Worm (Caenorhabditis elegans) whole organism, L4 larva: ENCODE data around the gene Y113G7B.27.

Experiments used
- F26F4.8 ChIP-seq: fragments of 200-800 bp; sonication (Bioruptor generic); conservative IDR thresholded peaks from 2 replicates; pipeline ENCODE4 v1.3.6; 2022; ENCODE audit warnings: missing genetic modification characterization, missing compliant biosample characterization
- F37D6.2 ChIP-seq: sonication (generic microtip); optimal IDR thresholded peaks from 2 replicates; lab custom pipeline; 2016; ENCODE audit warnings: mild to moderate bottlenecking, missing genetic modification characterization, missing compliant biosample characterization
- F44E2.7 ChIP-seq: fragments of 200-800 bp; sonication (Bioruptor generic); IDR thresholded peaks from 2 replicates; pipeline ENCODE4 v2.1.2; 2022; ENCODE audit warnings: missing genetic modification characterization, missing compliant biosample characterization
- F49E8.2 ChIP-seq: sonication (generic microtip); optimal IDR thresholded peaks from 2 replicates; lab custom pipeline; 2016; ENCODE audit warnings: missing compliant biosample characterization, mild to moderate bottlenecking, missing genetic modification characterization, borderline replicate concordance
- T26A8.4 ChIP-seq: fragments of 200-800 bp; sonication (Bioruptor generic); IDR thresholded peaks from 2 replicates; pipeline ENCODE4 v1.3.6; 2022; ENCODE audit warnings: missing genetic modification characterization, missing compliant biosample characterization
- Y5F2A.4 ChIP-seq: fragments of 200-800 bp; sonication (Bioruptor generic); optimal IDR thresholded peaks from 2 replicates; lab custom pipeline; 2018; ENCODE audit warnings: mild to moderate bottlenecking, missing genetic modification characterization, missing compliant biosample characterization
- Y75B8A.6 ChIP-seq: fragments of 200-800 bp; sonication (Bioruptor generic); IDR thresholded peaks from 2 replicates; pipeline ENCODE4 v1.3.6; 2022; ENCODE audit warnings: missing genetic modification reagents, missing genetic modification characterization, missing compliant biosample characterization
- ZK546.5 ChIP-seq, 2 experiments: sonication (generic microtip); optimal IDR thresholded peaks; 2 replicates each; lab custom pipeline; 2017; ENCODE audit warnings: missing biosample characterization in 2 of 2, missing genetic modification characterization in 2 of 2
- aha-1 ChIP-seq: fragments of 150-350 bp; peaks from one replicate; lab custom pipeline; 2014; ENCODE audit warnings: missing biosample characterization, missing genetic modification characterization
- arid-1 ChIP-seq: fragments of 200-800 bp; sonication (Bioruptor generic); conservative IDR thresholded peaks from 2 replicates; pipeline ENCODE4 v1.3.6; 2022; ENCODE audit warnings: missing genetic modification reagents, missing genetic modification characterization, missing compliant biosample characterization
- attf-4 ChIP-seq: sonication (generic microtip); optimal IDR thresholded peaks from 3 replicates; lab custom pipeline; 2017; ENCODE audit warnings: missing biosample characterization, missing genetic modification characterization
- ceh-20 ChIP-seq: fragments of 200-800 bp; sonication (Bioruptor generic); IDR thresholded peaks from 2 replicates; pipeline ENCODE4 v1.3.6; 2022; ENCODE audit warnings: missing genetic modification reagents, missing genetic modification characterization, missing compliant biosample characterization
- ceh-44 ChIP-seq: fragments of 200-800 bp; sonication (Bioruptor generic); IDR thresholded peaks from 2 replicates; pipeline ENCODE4 v1.3.6; 2022; ENCODE audit warnings: missing genetic modification reagents, missing genetic modification characterization, missing compliant biosample characterization
- ctbp-1 ChIP-seq: fragments of 200-800 bp; sonication (Bioruptor generic); IDR thresholded peaks from 2 replicates; pipeline ENCODE4 v1.3.6; 2022; ENCODE audit warnings: missing genetic modification reagents, missing genetic modification characterization, missing compliant biosample characterization
- daf-8 ChIP-seq: fragments of 200-800 bp; sonication (Bioruptor generic); IDR thresholded peaks from 2 replicates; pipeline ENCODE4 v1.3.6; 2022; ENCODE audit warnings: missing genetic modification characterization, missing compliant biosample characterization
- dmd-8 ChIP-seq: fragments of 200-800 bp; sonication (Bioruptor generic); IDR thresholded peaks from 2 replicates; pipeline ENCODE4 v1.3.6; 2022; ENCODE audit warnings: missing genetic modification characterization, missing compliant biosample characterization
- dmd-9 ChIP-seq: fragments of 200-800 bp; sonication (Bioruptor generic); IDR thresholded peaks from 2 replicates; pipeline ENCODE4 v1.3.6; 2022; ENCODE audit warnings: missing genetic modification reagents, missing genetic modification characterization, missing compliant biosample characterization
- dpl-1 ChIP-seq: fragments of 150-350 bp; optimal IDR thresholded peaks from 2 replicates; lab custom pipeline; 2014; ENCODE audit warnings: missing biosample characterization, missing genetic modification reagents, missing genetic modification characterization
- duxl-1 ChIP-seq: sonication (generic microtip); optimal IDR thresholded peaks from 2 replicates; lab custom pipeline; 2016; ENCODE audit warnings: mild to moderate bottlenecking, missing genetic modification characterization, moderate library complexity, missing compliant biosample characterization; ENCODE audit not compliant: poor library complexity
- egl-27 ChIP-seq: sonication (generic microtip); optimal IDR thresholded peaks from 3 replicates; lab custom pipeline; 2017; ENCODE audit warnings: missing biosample characterization, missing genetic modification reagents, missing genetic modification characterization
- fkh-10 ChIP-seq: fragments of 150-350 bp; optimal IDR thresholded peaks from 2 replicates; lab custom pipeline; 2014; ENCODE audit warnings: missing biosample characterization, missing genetic modification reagents, missing genetic modification characterization
- gei-8 ChIP-seq: fragments of 200-800 bp; sonication (Bioruptor generic); optimal IDR thresholded peaks from 2 replicates; lab custom pipeline; 2018; ENCODE audit warnings: mild to moderate bottlenecking, missing genetic modification characterization, missing compliant biosample characterization
- hlh-11 ChIP-seq: fragments of 200-800 bp; sonication (Bioruptor generic); optimal IDR thresholded peaks from 2 replicates; lab custom pipeline; 2018; ENCODE audit warnings: mild to moderate bottlenecking, missing genetic modification characterization, missing compliant biosample characterization
- hlh-30 ChIP-seq: sonication (generic microtip); optimal IDR thresholded peaks from 2 replicates; lab custom pipeline; 2017; ENCODE audit warnings: antibody characterized with exemption, mild to moderate bottlenecking, missing genetic modification characterization, missing compliant biosample characterization; ENCODE audit not compliant: insufficient read depth
- hmg-1.1 ChIP-seq: fragments of 200-800 bp; sonication (Bioruptor generic); IDR thresholded peaks from 2 replicates; pipeline ENCODE4 v1.3.6; 2022; ENCODE audit warnings: missing genetic modification reagents, missing genetic modification characterization, missing compliant biosample characterization
- lin-38 ChIP-seq: fragments of 200-800 bp; sonication (Bioruptor generic); IDR thresholded peaks from 2 replicates; pipeline ENCODE4 v1.3.6; 2022; ENCODE audit warnings: missing genetic modification reagents, missing genetic modification characterization, missing compliant biosample characterization
- mdt-29 ChIP-seq: fragments of 200-800 bp; sonication (Bioruptor generic); IDR thresholded peaks from 2 replicates; pipeline ENCODE4 v1.3.6; 2022; ENCODE audit warnings: missing genetic modification reagents, missing genetic modification characterization, missing compliant biosample characterization
- mep-1 ChIP-seq: fragments of 150-350 bp; sonication (generic microtip); optimal IDR thresholded peaks from 3 replicates; lab custom pipeline; 2014; ENCODE audit warnings: missing biosample characterization, missing genetic modification characterization
- nhr-11 ChIP-seq: fragments of 150-350 bp; optimal IDR thresholded peaks from 2 replicates; lab custom pipeline; 2014; ENCODE audit warnings: missing biosample characterization, missing genetic modification characterization
- nhr-111 ChIP-seq: fragments of 200-800 bp; sonication (Bioruptor generic); optimal IDR thresholded peaks from 2 replicates; lab custom pipeline; 2018; ENCODE audit warnings: mild to moderate bottlenecking, missing genetic modification characterization, missing compliant biosample characterization
- nhr-25 ChIP-seq: sonication (generic microtip); optimal IDR thresholded peaks from 2 replicates; lab custom pipeline; 2017; ENCODE audit warnings: missing genetic modification characterization, mild to moderate bottlenecking, missing compliant biosample characterization, antibody characterized with exemption, moderate library complexity, borderline replicate concordance; ENCODE audit not compliant: insufficient read depth
- nhr-28 ChIP-seq: fragments of 150-350 bp; optimal IDR thresholded peaks from 2 replicates; lab custom pipeline; 2014; ENCODE audit warnings: missing biosample characterization, missing genetic modification characterization
- nhr-48 ChIP-seq: sonication (generic microtip); optimal IDR thresholded peaks from 2 replicates; lab custom pipeline; 2016; ENCODE audit warnings: mild to moderate bottlenecking, missing genetic modification characterization, missing compliant biosample characterization
- nhr-6 ChIP-seq: fragments of 150-350 bp; optimal IDR thresholded peaks from 2 replicates; lab custom pipeline; 2014; ENCODE audit warnings: missing biosample characterization, missing genetic modification characterization
- pha-4 ChIP-seq, 2 experiments: fragments of 150-350 bp in 1 of 2; fragments of 200-800 bp in 1 of 2; sonication (Bioruptor generic) in 1 of 2; IDR thresholded peaks in 1 of 2; optimal IDR thresholded peaks in 1 of 2; 2 replicates each; pipeline versions ENCODE4 v1.3.6 to Lab custom; 2014 to 2022; ENCODE audit warnings: missing genetic modification characterization in 2 of 2, missing genetic modification reagents in 2 of 2, missing biosample characterization in 1 of 2, missing compliant biosample characterization in 1 of 2
- sdz-12 ChIP-seq: fragments of 200-800 bp; sonication (Bioruptor generic); optimal IDR thresholded peaks from 2 replicates; lab custom pipeline; 2018; ENCODE audit warnings: mild to moderate bottlenecking, missing genetic modification characterization, missing compliant biosample characterization
- set-16 ChIP-seq: fragments of 200-800 bp; sonication (Bioruptor generic); IDR thresholded peaks from 2 replicates; pipeline ENCODE4 v1.3.6; 2022; ENCODE audit warnings: missing genetic modification reagents, missing genetic modification characterization, missing compliant biosample characterization
- spr-3 ChIP-seq: fragments of 200-800 bp; sonication (Bioruptor generic); optimal IDR thresholded peaks from 2 replicates; lab custom pipeline; 2018; ENCODE audit warnings: mild to moderate bottlenecking, missing genetic modification characterization, missing compliant biosample characterization
- tag-97 ChIP-seq: fragments of 200-800 bp; sonication (Bioruptor generic); IDR thresholded peaks from 2 replicates; pipeline ENCODE4 v1.3.6; 2022; ENCODE audit warnings: missing genetic modification characterization, missing compliant biosample characterization
- tra-1 ChIP-seq: fragments of 200-800 bp; sonication (Bioruptor generic); IDR thresholded peaks from 2 replicates; pipeline ENCODE4 v1.3.6; 2022; ENCODE audit warnings: missing genetic modification reagents, missing genetic modification characterization, missing compliant biosample characterization
- unc-130 ChIP-seq: sonication (generic microtip); optimal IDR thresholded peaks from 2 replicates; lab custom pipeline; 2016; ENCODE audit warnings: missing genetic modification reagents, missing genetic modification characterization, missing compliant biosample characterization
- vab-7 ChIP-seq: fragments of 200-800 bp; sonication (Bioruptor generic); IDR thresholded peaks from 2 replicates; pipeline ENCODE4 v1.3.6; 2022; ENCODE audit warnings: missing genetic modification reagents, missing genetic modification characterization, missing compliant biosample characterization
- zfp-3 ChIP-seq: fragments of 200-800 bp; sonication (Bioruptor generic); conservative IDR thresholded peaks from 2 replicates; pipeline ENCODE4 v1.3.6; 2022; ENCODE audit warnings: missing genetic modification reagents, missing genetic modification characterization, missing compliant biosample characterization
- ztf-11 ChIP-seq: fragments of 150-350 bp; optimal IDR thresholded peaks from 2 replicates; lab custom pipeline; 2014; ENCODE audit warnings: missing biosample characterization, missing genetic modification characterization

Gene Y113G7B.27

ce11 chrV:20192102-20192880 lies at the start of gene Y113G7B.27, which contains the start of gene fbxa-115:
Gene Y113G7B.27 (plus strand): TSS chrV:20192830.
Gene fbxa-115 (minus strand): TSS chrV:20192152.
- TF ChIP-seq nhr-111 (GFP tag; lab: Kevin White, UChicago) (no peak), hmg-1.1 (GFP tag; lab: Robert Waterston, UW) (no peak), egl-27 (tag; lab: Kevin White, UChicago) (no peak), nhr-48 (tag; lab: Kevin White, UChicago) (no peak), set-16 (GFP tag; lab: Robert Waterston, UW) (no peak), hlh-11 (tag; lab: Kevin White, UChicago) (no peak), arid-1 (no peak), Y75B8A.6 (GFP tag; lab: Robert Waterston, UW) (no peak), F26F4.8 (GFP tag; lab: Robert Waterston, UW) (no peak), zfp-3 (GFP tag; lab: Robert Waterston, UW) (no peak), T26A8.4 (no peak), F44E2.7 (GFP tag; lab: Robert Waterston, UW) (no peak), nhr-28 (tag; lab: Kevin White, UChicago) (no peak), aha-1 (tag; lab: Kevin White, UChicago) (no peak), F49E8.2 (no peak), dmd-9 (GFP tag; lab: Robert Waterston, UW) (no peak), duxl-1 (tag; lab: Kevin White, UChicago) (no peak), lin-38 (no peak), F37D6.2 (tag; lab: Kevin White, UChicago) (no peak), daf-8 (no peak)

- TF ChIP-seq gei-8 (GFP tag; lab: Kevin White, UChicago) (no peak), ceh-20 (GFP tag; lab: Robert Waterston, UW) (no peak), dpl-1 (no peak), egl-27 (tag; lab: Kevin White, UChicago) (no peak), sdz-12 (GFP tag; lab: Kevin White, UChicago) (no peak), tag-97 (GFP tag; lab: Robert Waterston, UW) (no peak), vab-7 (GFP tag; lab: Robert Waterston, UW) (no peak)
- TF ChIP-seq, all 104 proteins: peak for 0
Measured at ce11 chrV:20143711-20144110, 48.9 kb upstream of the Y113G7B.27 start.

ce11 chrV:20147662-20148245 lies 44.9 kb upstream of the Y113G7B.27 start, which contains the start of gene Y113G7A.13:
Gene Y113G7A.13 (plus strand): TSS chrV:20148195.
- TF ChIP-seq daf-8, result no peak
- no peak for TF ChIP-seq dmd-8 (GFP tag; lab: Robert Waterston, UW)
- TF ChIP-seq egl-27 (tag; lab: Kevin White, UChicago), result no peak
- TF ChIP-seq dpl-1, result no peak
- no peak for TF ChIP-seq ZK546.5 (tag; optimal IDR thresholded peaks at IDR 0.05; lab: Kevin White, UChicago)
- TF ChIP-seq tra-1 (GFP tag; lab: Robert Waterston, UW), result no peak
- no peak for TF ChIP-seq pha-4 (GFP tag; IDR thresholded peaks at IDR 0.05; lab: Robert Waterston, UW)
- no peak for TF ChIP-seq pha-4 (tag; optimal IDR thresholded peaks at IDR 0.05; lab: Kevin White, UChicago)
- no peak for TF ChIP-seq nhr-111 (GFP tag; lab: Kevin White, UChicago)
- TF ChIP-seq aha-1 (tag; lab: Kevin White, UChicago), result no peak
- TF ChIP-seq nhr-6 (tag; lab: Kevin White, UChicago), result no peak
- TF ChIP-seq ztf-11, result no peak
- TF ChIP-seq hlh-30 (tag; lab: Kevin White, UChicago), result no peak
- no peak for TF ChIP-seq sdz-12 (GFP tag; lab: Kevin White, UChicago)
- no peak for TF ChIP-seq fkh-10 (GFP tag; lab: Kevin White, UChicago)
- TF ChIP-seq hlh-11 (tag; lab: Kevin White, UChicago), result peak; percentile 54
- no peak for TF ChIP-seq mep-1 (tag; lab: Kevin White, UChicago)
- TF ChIP-seq ceh-20 (GFP tag; lab: Robert Waterston, UW), result no peak
- no peak for TF ChIP-seq ceh-44
- TF ChIP-seq F49E8.2, result no peak
- no peak for TF ChIP-seq attf-4 (tag; lab: Kevin White, UChicago)
- no peak for TF ChIP-seq Y5F2A.4 (GFP tag; lab: Kevin White, UChicago)
- TF ChIP-seq mdt-29, result no peak
- TF ChIP-seq unc-130 (GFP tag; lab: Kevin White, UChicago), result no peak
- no peak for TF ChIP-seq spr-3 (GFP tag; lab: Kevin White, UChicago)
- no peak for TF ChIP-seq nhr-25 (tag; lab: Kevin White, UChicago)
- no peak for TF ChIP-seq ctbp-1 (GFP tag; lab: Robert Waterston, UW)
- no peak for TF ChIP-seq nhr-11 (tag; lab: Kevin White, UChicago)
